Worm (Caenorhabditis elegans) whole organism, L2 larva: ENCODE measurements around the gene T20B12.5.

Source experiments
- R02D3.7 ChIP-seq: fragments of 150-350 bp; optimal IDR thresholded peaks from 2 replicates; lab custom pipeline; 2014; ENCODE audit warnings: missing biosample characterization, missing genetic modification characterization
- Y55F3AM.14 ChIP-seq: fragments of 200-800 bp; sonication (Bioruptor generic); optimal IDR thresholded peaks from 2 replicates; lab custom pipeline; 2018; ENCODE audit warnings: mild to moderate bottlenecking, missing genetic modification characterization, missing compliant biosample characterization
- ZK546.5 ChIP-seq: sonication (generic microtip); optimal IDR thresholded peaks from 2 replicates; lab custom pipeline; 2017; ENCODE audit warnings: missing biosample characterization, missing genetic modification characterization
- blmp-1 ChIP-seq: sonication (generic microtip); optimal IDR thresholded peaks from 2 replicates; lab custom pipeline; 2017; ENCODE audit warnings: missing genetic modification characterization, mild to moderate bottlenecking, missing compliant biosample characterization, antibody characterized with exemption, moderate library complexity; ENCODE audit not compliant: insufficient read depth
- egl-27 ChIP-seq: sonication (generic microtip); optimal IDR thresholded peaks from 3 replicates; lab custom pipeline; 2017; ENCODE audit warnings: missing biosample characterization, missing genetic modification reagents, missing genetic modification characterization
- elt-3 ChIP-seq: sonication (generic microtip); optimal IDR thresholded peaks from 2 replicates; lab custom pipeline; 2017; ENCODE audit warnings: missing biosample characterization, missing genetic modification characterization
- lin-39 ChIP-seq: fragments of 150-350 bp; optimal IDR thresholded peaks from 2 replicates; lab custom pipeline; 2014; ENCODE audit warnings: missing biosample characterization, missing genetic modification reagents, missing genetic modification characterization
- mdl-1 ChIP-seq, 2 experiments: fragments of 150-350 bp in 1 of 2; sonication (generic microtip) in 1 of 2; optimal IDR thresholded peaks; 2 replicates each; lab custom pipeline; 2017; ENCODE audit warnings: missing biosample characterization in 2 of 2, missing genetic modification characterization in 2 of 2
- nhr-11 ChIP-seq: fragments of 150-350 bp; optimal IDR thresholded peaks from 2 replicates; lab custom pipeline; 2014; ENCODE audit warnings: missing biosample characterization, missing genetic modification characterization
- nhr-12 ChIP-seq: fragments of 150-350 bp; optimal IDR thresholded peaks from 2 replicates; lab custom pipeline; 2014; ENCODE audit warnings: missing biosample characterization, missing genetic modification characterization
- skn-1 ChIP-seq: sonication (generic microtip); optimal IDR thresholded peaks from 2 replicates; lab custom pipeline; 2017; ENCODE audit warnings: missing biosample characterization, missing genetic modification characterization
- unc-62 ChIP-seq: fragments of 150-350 bp; optimal IDR thresholded peaks from 2 replicates; lab custom pipeline; 2014; ENCODE audit warnings: missing biosample characterization, missing genetic modification reagents, missing genetic modification characterization

DNA sequence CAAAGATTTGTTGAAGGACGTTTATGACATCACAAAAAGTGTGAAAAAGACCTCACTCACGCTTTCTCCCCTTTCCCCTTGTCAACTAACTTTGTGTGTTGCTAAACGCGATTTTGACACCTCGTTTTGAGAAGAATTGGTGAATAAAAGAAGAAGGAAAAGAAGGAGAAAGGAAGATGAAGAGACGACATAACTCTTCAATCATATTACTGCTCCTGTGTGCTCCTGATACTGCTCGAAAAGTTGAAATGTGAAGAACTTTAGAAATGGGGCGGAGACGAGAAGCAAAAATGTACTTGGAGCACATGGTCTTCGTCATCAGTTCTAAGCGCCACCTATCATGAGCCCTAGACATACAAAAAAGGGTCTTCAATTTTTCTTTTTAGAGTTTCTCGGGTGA is 32.1 kb upstream of the T20B12.5 start:
- no peak for TF ChIP-seq ZK546.5 (tag; lab: Kevin White, UChicago)
- no peak for TF ChIP-seq unc-62
- no peak for TF ChIP-seq blmp-1 (tag; lab: Kevin White, UChicago)
- TF ChIP-seq mdl-1 (tag; optimal IDR thresholded peaks at IDR 0.05; lab: Kevin White, UChicago): no peak
- TF ChIP-seq elt-3: no peak
- no peak for TF ChIP-seq Y55F3AM.14 (GFP tag; lab: Kevin White, UChicago)
- no peak for TF ChIP-seq R02D3.7 (tag; lab: Kevin White, UChicago)
- no peak for TF ChIP-seq lin-39
- TF ChIP-seq skn-1 (tag; lab: Kevin White, UChicago): no peak
- TF ChIP-seq egl-27 (tag; lab: Kevin White, UChicago): no peak
- TF ChIP-seq nhr-11 (tag; lab: Kevin White, UChicago): no peak
- TF ChIP-seq nhr-12 (tag; lab: Kevin White, UChicago): no peak
